Worm (Caenorhabditis elegans) whole organism, L3 larva: ENCODE data around the gene nspe-5.

Experiments
- aly-2 ChIP-seq: fragments of 150-350 bp; optimal IDR thresholded peaks from 2 replicates; lab custom pipeline; 2014; ENCODE audit warnings: missing biosample characterization, missing genetic modification characterization
- ceh-9 ChIP-seq: sonication (generic microtip); optimal IDR thresholded peaks from 2 replicates; lab custom pipeline; 2018; ENCODE audit warnings: missing biosample characterization, missing genetic modification characterization
- lsy-12 ChIP-seq: sonication (generic microtip); optimal IDR thresholded peaks from 2 replicates; lab custom pipeline; 2016; ENCODE audit warnings: mild to moderate bottlenecking, missing genetic modification characterization, missing compliant biosample characterization
- nhr-11 ChIP-seq: fragments of 150-350 bp; optimal IDR thresholded peaks from 2 replicates; lab custom pipeline; 2014; ENCODE audit warnings: missing biosample characterization, missing genetic modification characterization
- nhr-76 ChIP-seq: fragments of 150-350 bp; sonication (generic microtip); optimal IDR thresholded peaks from 5 replicates; lab custom pipeline; 2014; ENCODE audit warnings: missing biosample characterization, missing genetic modification characterization
- skn-1 ChIP-seq: fragments of 150-350 bp; optimal IDR thresholded peaks from 2 replicates; lab custom pipeline; 2014; ENCODE audit warnings: missing biosample characterization, missing genetic modification characterization

DNA sequence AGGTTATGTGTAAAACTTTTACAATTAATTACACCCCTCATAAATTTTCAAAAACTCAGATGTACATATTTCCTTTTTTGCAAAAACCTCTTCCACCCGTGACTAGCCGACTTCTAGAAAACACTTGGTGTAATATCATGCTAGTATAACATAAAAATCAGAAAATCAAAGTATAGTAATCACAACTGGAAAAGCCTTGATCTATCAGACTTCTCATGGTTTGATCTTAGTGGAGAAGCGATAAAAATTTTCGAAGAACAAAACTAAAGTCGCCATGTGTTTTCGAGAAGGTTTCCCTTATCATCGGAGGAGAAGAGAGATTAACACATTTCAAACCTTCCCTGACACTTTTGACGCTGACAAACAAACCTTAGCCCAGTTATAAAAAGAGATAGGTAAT lies at the start of gene nspe-5:
- no peak for TF ChIP-seq lsy-12
- TF ChIP-seq aly-2 = no peak
- TF ChIP-seq nhr-11 (tag; lab: Kevin White, UChicago) = no peak
- no peak for TF ChIP-seq ceh-9 (tag; lab: Kevin White, UChicago)
- TF ChIP-seq skn-1 (tag; lab: Kevin White, UChicago) = no peak
- no peak for TF ChIP-seq nhr-76 (tag; lab: Kevin White, UChicago)
